Fruit fly (Drosophila melanogaster) whole organism, wandering third instar larva: ENCODE measurements around the gene eater.
A peak's percentile ranks its signal among the peaks of the same experiment; 100 is the strongest.

Source experiments
- Dfd ChIP-seq: fragments of >200 bp; optimal IDR thresholded peaks from 2 replicates; lab custom pipeline; 2017; ENCODE audit warnings: missing biosample characterization, missing genetic modification characterization
- Hnf4 ChIP-seq: fragments of 200-800 bp; sonication (Bioruptor generic); optimal IDR thresholded peaks from 2 replicates; lab custom pipeline; 2016; ENCODE audit warnings: missing biosample characterization, mild to moderate bottlenecking, missing genetic modification characterization
- Hr78 ChIP-seq: fragments of >200 bp; optimal IDR thresholded peaks from 2 replicates; lab custom pipeline; 2017; ENCODE audit warnings: missing biosample characterization, missing genetic modification characterization
- Myc ChIP-seq: fragments of >200 bp; optimal IDR thresholded peaks from 2 replicates; lab custom pipeline; 2017
- OdsH ChIP-seq: fragments of 200-800 bp; sonication (Bioruptor generic); optimal IDR thresholded peaks from 2 replicates; lab custom pipeline; 2016; ENCODE audit warnings: missing biosample characterization, mild to moderate bottlenecking, missing genetic modification characterization
- Rel ChIP-seq, 2 experiments: fragments of 200-800 bp; sonication (Bioruptor generic) in 1 of 2; optimal IDR thresholded peaks; 2 replicates in 1 of 2; 3 replicates in 1 of 2; lab custom pipeline; 2016 to 2019; ENCODE audit warnings: mild to moderate bottlenecking in 2 of 2, missing biosample characterization in 2 of 2, missing genetic modification characterization in 2 of 2, moderate library complexity in 1 of 2
- Vsx2 ChIP-seq: fragments of 200-300, 225-300 bp; sonication (Bioruptor generic); optimal IDR thresholded peaks from 2 replicates; lab custom pipeline; 2018; ENCODE audit warnings: missing biosample characterization, missing genetic modification characterization; ENCODE audit not compliant: partially characterized antibody
- psq ChIP-seq: fragments of 200-800 bp; sonication (Bioruptor generic); optimal IDR thresholded peaks from 3 replicates; lab custom pipeline; 2017; ENCODE audit warnings: missing biosample characterization, mild to moderate bottlenecking, missing genetic modification characterization, moderate library complexity
- usp ChIP-seq: fragments of >200 bp; optimal IDR thresholded peaks from 2 replicates; lab custom pipeline; 2017; ENCODE audit warnings: missing biosample characterization, missing genetic modification characterization

Gene eater

DNA sequence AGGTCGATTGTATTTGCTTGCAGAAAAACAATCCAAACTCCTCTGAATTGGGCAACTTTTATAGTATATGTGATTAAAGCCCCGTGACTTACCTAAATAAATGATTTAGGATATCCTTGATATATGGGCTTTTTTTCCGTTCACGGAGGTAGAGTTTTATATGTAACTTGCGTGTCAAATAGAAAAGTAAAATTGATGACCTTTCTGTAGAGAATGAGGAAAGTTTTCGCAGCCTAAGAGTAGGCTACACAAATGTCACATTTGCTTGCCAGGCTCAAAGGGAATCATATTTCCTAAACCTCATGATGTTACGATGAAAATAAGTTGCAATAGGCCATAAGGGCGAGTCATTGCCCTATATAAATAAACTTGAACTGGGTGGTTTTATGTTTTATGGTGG is 43.3 kb downstream of the eater start:
- TF ChIP-seq Vsx2 (no peak), Myc (lab: Kevin White, UChicago) (peak; percentile 14), Hnf4 (no peak), usp (GFP tag; lab: Kevin White, UChicago) (no peak)

DNA sequence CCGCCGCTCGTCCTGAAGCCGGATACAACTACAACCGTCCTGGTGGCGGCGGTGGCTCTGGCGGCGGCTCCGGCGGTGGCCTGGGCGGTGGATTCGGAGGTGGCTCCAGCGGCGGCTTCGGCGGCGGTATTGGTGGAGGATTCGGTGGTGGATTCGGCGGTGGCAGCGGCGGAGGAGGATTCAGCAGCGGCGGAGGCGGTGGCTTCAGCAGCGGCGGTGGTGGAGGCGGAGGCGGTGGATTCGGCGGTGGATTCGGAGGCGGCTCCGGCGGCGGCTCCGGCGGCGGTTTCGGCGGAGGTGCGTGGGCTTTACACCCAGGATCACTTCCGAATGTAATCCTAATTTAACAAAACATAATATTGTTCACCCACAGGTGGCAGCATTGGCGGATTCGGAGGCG is 49.9 kb downstream of the eater start:
- TF ChIP-seq OdsH (GFP tag; lab: Kevin White, UChicago) (no peak), psq (GFP tag; lab: Kevin White, UChicago) (no peak), Dfd (GFP tag; lab: Kevin White, UChicago) (peak; percentile 96), Myc (lab: Kevin White, UChicago) (no peak)

DNA sequence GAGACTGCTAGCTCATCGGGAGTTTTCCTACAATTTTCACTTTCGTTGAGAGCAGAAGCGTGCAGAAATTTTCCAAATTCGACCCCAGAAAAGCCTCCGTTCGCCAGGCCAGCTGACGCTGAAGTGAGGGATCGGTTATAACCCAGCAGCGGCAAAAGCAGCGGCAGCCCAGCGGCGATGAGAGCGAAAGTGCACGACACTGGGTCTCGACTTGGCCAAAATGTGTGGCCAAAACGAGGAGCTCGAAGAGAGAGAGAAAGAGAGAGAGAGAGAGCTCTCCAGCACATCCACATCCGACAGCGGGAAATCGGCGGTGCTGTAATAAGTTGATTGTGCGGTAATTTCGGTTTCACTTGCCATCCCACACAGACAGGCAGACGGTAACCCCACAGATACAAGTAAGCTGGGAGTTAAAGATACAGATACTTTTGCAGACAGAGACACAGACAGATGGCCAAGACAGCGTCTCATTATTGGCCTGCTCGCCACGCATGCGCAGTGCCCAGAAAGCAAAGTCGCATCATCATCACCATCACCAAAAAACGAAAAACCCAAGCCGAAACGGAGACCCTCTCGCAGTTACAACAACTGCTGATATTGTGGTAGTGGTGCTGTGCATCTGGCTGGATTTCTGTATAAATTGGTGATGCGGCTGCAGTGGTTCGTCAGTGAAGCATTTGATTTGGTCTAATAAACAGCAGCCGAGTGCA is 50.8 kb downstream of the eater start, which contains the start of gene TwdlT:
Gene TwdlT (plus strand): TSS at position 660 of the 710 bp plus-strand sequence.
- no peak for TF ChIP-seq Hr78
- no peak for TF ChIP-seq Rel (GFP tag; optimal IDR thresholded peaks at IDR 0.05; lab: Kevin White, UChicago)
- TF ChIP-seq Rel (tag; optimal IDR thresholded peaks at IDR 0.05; lab: Kevin White, UChicago), result no peak
